Worm (Caenorhabditis elegans) whole organism, L2 larva: Measurements from ENCODE around the gene gcy-9.

ENCODE experiments used
- blmp-1 ChIP-seq: sonication (generic microtip); optimal IDR thresholded peaks from 2 replicates; lab custom pipeline; 2017; ENCODE audit warnings: missing genetic modification characterization, mild to moderate bottlenecking, missing compliant biosample characterization, antibody characterized with exemption, moderate library complexity; ENCODE audit not compliant: insufficient read depth
- ceh-82 ChIP-seq: fragments of 150-350 bp; optimal IDR thresholded peaks from 2 replicates; lab custom pipeline; 2014; ENCODE audit warnings: missing biosample characterization, missing genetic modification characterization
- dmd-4 ChIP-seq: sonication (generic microtip); optimal IDR thresholded peaks from 2 replicates; lab custom pipeline; 2017; ENCODE audit warnings: missing biosample characterization, missing genetic modification characterization
- fos-1 ChIP-seq: fragments of 150-350 bp; optimal IDR thresholded peaks from 2 replicates; lab custom pipeline; 2014; ENCODE audit warnings: missing biosample characterization, missing genetic modification characterization
- gmeb-1 ChIP-seq: fragments of 150-350 bp; optimal IDR thresholded peaks from 2 replicates; lab custom pipeline; 2014; ENCODE audit warnings: missing biosample characterization, missing genetic modification characterization
- lin-39 ChIP-seq: fragments of 150-350 bp; optimal IDR thresholded peaks from 2 replicates; lab custom pipeline; 2014; ENCODE audit warnings: missing biosample characterization, missing genetic modification reagents, missing genetic modification characterization
- lsy-2 ChIP-seq, 2 experiments: fragments of 150-350 bp in 1 of 2; sonication (generic microtip) in 1 of 2; optimal IDR thresholded peaks; 2 replicates each; lab custom pipeline; 2014 to 2017; ENCODE audit warnings: missing biosample characterization in 2 of 2, missing genetic modification characterization in 2 of 2
- mdl-1 ChIP-seq, 2 experiments: fragments of 150-350 bp in 1 of 2; sonication (generic microtip) in 1 of 2; optimal IDR thresholded peaks; 2 replicates each; lab custom pipeline; 2017; ENCODE audit warnings: missing biosample characterization in 2 of 2, missing genetic modification characterization in 2 of 2
- nhr-129 ChIP-seq: fragments of 150-350 bp; optimal IDR thresholded peaks from 2 replicates; lab custom pipeline; 2014; ENCODE audit warnings: missing biosample characterization, missing genetic modification characterization
- nhr-23 ChIP-seq: fragments of 150-350 bp; optimal IDR thresholded peaks from 2 replicates; lab custom pipeline; 2014; ENCODE audit warnings: missing biosample characterization, missing genetic modification reagents, missing genetic modification characterization
- nhr-77 ChIP-seq: fragments of 150-350 bp; optimal IDR thresholded peaks from 2 replicates; lab custom pipeline; 2014; ENCODE audit warnings: missing biosample characterization, missing genetic modification characterization
- unc-62 ChIP-seq: fragments of 150-350 bp; optimal IDR thresholded peaks from 2 replicates; lab custom pipeline; 2014; ENCODE audit warnings: missing biosample characterization, missing genetic modification reagents, missing genetic modification characterization
- zag-1 ChIP-seq: fragments of 150-350 bp; optimal IDR thresholded peaks from 2 replicates; lab custom pipeline; 2014; ENCODE audit warnings: missing biosample characterization, missing genetic modification characterization
- ztf-11 ChIP-seq: sonication (generic microtip); optimal IDR thresholded peaks from 2 replicates; lab custom pipeline; 2017; ENCODE audit warnings: missing biosample characterization, missing genetic modification characterization

- TF ChIP-seq lsy-2 (tag; optimal IDR thresholded peaks at IDR 0.05; lab: Kevin White, UChicago): no peak
- TF ChIP-seq nhr-129 (tag; lab: Kevin White, UChicago): no peak
- TF ChIP-seq dmd-4 (tag; lab: Kevin White, UChicago): no peak
- no peak for TF ChIP-seq ceh-82
- no peak for TF ChIP-seq ztf-11 (tag; lab: Kevin White, UChicago)
- no peak for TF ChIP-seq gmeb-1 (tag; lab: Kevin White, UChicago)
- no peak for TF ChIP-seq nhr-23 (tag; lab: Kevin White, UChicago)
- no peak for TF ChIP-seq unc-62 (GFP tag; lab: Kevin White, UChicago)
- TF ChIP-seq fos-1: no peak
- TF ChIP-seq mdl-1 (tag; optimal IDR thresholded peaks at IDR 0.05; lab: Kevin White, UChicago): no peak
- TF ChIP-seq nhr-77: no peak
- TF ChIP-seq zag-1 (tag; lab: Kevin White, UChicago): no peak
- TF ChIP-seq lin-39 (tag; lab: Kevin White, UChicago): no peak
- TF ChIP-seq blmp-1 (tag; lab: Kevin White, UChicago): no peak
Measured at ce11 chrX:11364914-11365313, 27.2 kb upstream of the gcy-9 start.
